Worm (Caenorhabditis elegans) whole organism, L2 larva: ENCODE results near the gene ZC262.7.

Experiments used
- ZK546.5 ChIP-seq: sonication (generic microtip); optimal IDR thresholded peaks from 2 replicates; lab custom pipeline; 2017; ENCODE audit warnings: missing biosample characterization, missing genetic modification characterization
- alr-1 ChIP-seq: fragments of 150-350 bp; optimal IDR thresholded peaks from 2 replicates; lab custom pipeline; 2014; ENCODE audit warnings: missing biosample characterization, missing genetic modification characterization
- ceh-16 ChIP-seq: fragments of 150-350 bp; optimal IDR thresholded peaks from 2 replicates; lab custom pipeline; 2014; ENCODE audit warnings: missing biosample characterization, missing genetic modification characterization
- fos-1 ChIP-seq: fragments of 150-350 bp; optimal IDR thresholded peaks from 2 replicates; lab custom pipeline; 2014; ENCODE audit warnings: missing biosample characterization, missing genetic modification characterization
- nhr-10 ChIP-seq: sonication (generic microtip); optimal IDR thresholded peaks from 2 replicates; lab custom pipeline; 2017; ENCODE audit warnings: missing biosample characterization, missing genetic modification characterization
- nhr-11 ChIP-seq: fragments of 150-350 bp; optimal IDR thresholded peaks from 2 replicates; lab custom pipeline; 2014; ENCODE audit warnings: missing biosample characterization, missing genetic modification characterization
- nhr-25 ChIP-seq: fragments of 150-350 bp; sonication (generic microtip); optimal IDR thresholded peaks from 3 replicates; lab custom pipeline; 2014; ENCODE audit warnings: missing biosample characterization, missing genetic modification characterization
- sma-9 ChIP-seq, 2 experiments: fragments of 150-350 bp in 1 of 2; sonication (generic microtip) in 1 of 2; optimal IDR thresholded peaks; 2 replicates each; lab custom pipeline; 2014 to 2016; ENCODE audit warnings: missing genetic modification characterization in 2 of 2, mild to moderate bottlenecking in 1 of 2, missing biosample characterization in 1 of 2, missing compliant biosample characterization in 1 of 2, missing genetic modification reagents in 1 of 2, moderate library complexity in 1 of 2
- unc-55 ChIP-seq: fragments of 150-350 bp; sonication (generic microtip); optimal IDR thresholded peaks from 3 replicates; lab custom pipeline; 2014; ENCODE audit warnings: missing biosample characterization, missing genetic modification reagents, missing genetic modification characterization
- unc-62 ChIP-seq: fragments of 150-350 bp; optimal IDR thresholded peaks from 2 replicates; lab custom pipeline; 2014; ENCODE audit warnings: missing biosample characterization, missing genetic modification reagents, missing genetic modification characterization
- ztf-4 ChIP-seq: fragments of 150-350 bp; optimal IDR thresholded peaks from 2 replicates; lab custom pipeline; 2014; ENCODE audit warnings: missing biosample characterization, missing genetic modification characterization

ZC262.7 gene

ce11 chrIII:8299734-8300133 is 44.4 kb downstream of the ZC262.7 start:
- TF ChIP-seq sma-9 (GFP tag; optimal IDR thresholded peaks at IDR 0.05; lab: Kevin White, UChicago): no peak
- no peak for TF ChIP-seq sma-9 (tag; optimal IDR thresholded peaks at IDR 0.05; lab: Kevin White, UChicago)
- TF ChIP-seq fos-1: peak; percentile 59

ce11 chrIII:8299078-8299587 is 45.0 kb downstream of the ZC262.7 start:
- no peak for TF ChIP-seq alr-1
- TF ChIP-seq ceh-16: no peak
- TF ChIP-seq nhr-25 (tag; lab: Kevin White, UChicago): no peak
- no peak for TF ChIP-seq ZK546.5 (tag; lab: Kevin White, UChicago)
- no peak for TF ChIP-seq nhr-11 (tag; lab: Kevin White, UChicago)
- TF ChIP-seq unc-55: no peak
- TF ChIP-seq ztf-4 (tag; lab: Kevin White, UChicago): no peak
- no peak for TF ChIP-seq unc-62 (GFP tag; lab: Kevin White, UChicago)

DNA sequence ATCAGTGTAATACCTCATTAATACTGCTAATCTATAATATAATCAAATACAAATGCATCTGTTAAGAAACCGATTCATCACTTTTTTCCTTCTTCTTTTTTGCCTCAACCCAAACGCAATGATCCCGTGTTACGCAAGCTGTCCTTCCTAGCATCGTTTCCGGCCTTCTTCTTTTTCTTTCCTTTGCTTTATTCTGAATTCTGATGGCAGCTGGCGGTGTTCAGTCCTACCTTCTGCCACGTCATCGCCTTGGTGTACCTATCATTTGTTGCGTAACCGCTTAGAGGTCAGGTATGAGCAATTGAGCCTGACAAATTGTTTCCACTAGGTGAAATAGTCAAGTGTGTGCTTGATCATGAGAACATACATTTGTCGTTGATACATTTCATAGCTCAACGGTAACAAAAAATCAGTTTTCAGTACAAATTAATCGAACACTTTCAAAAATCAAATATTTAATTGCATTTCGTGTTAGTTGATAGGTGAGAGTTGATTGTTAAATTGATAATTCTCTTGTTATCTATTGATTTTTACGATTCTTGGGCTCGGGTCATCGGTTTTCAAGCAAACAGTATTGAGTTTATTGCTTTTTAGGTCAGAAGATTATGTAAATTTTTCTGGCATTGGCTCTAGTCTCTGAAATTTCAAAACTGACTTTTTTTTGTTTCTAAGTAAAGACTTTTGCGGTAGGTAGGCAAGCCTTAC is 45.8 kb downstream of the ZC262.7 start:
- no peak for TF ChIP-seq nhr-10 (tag; lab: Kevin White, UChicago)
- peak; percentile 24 for TF ChIP-seq fos-1
- TF ChIP-seq, all 48 proteins: peak for 1
